Fruit fly (Drosophila melanogaster): Measurements from ENCODE around the gene nis.

- no peak for TF ChIP-seq pan (optimal IDR thresholded peaks at IDR 0.05)
- TF ChIP-seq psq (optimal IDR thresholded peaks at IDR 0.05) = no peak
- TF ChIP-seq Dll (optimal IDR thresholded peaks at IDR 0.05) = no peak
- TF ChIP-seq EcR (GFP tag; optimal IDR thresholded peaks at IDR 0.05) = no peak
- TF ChIP-seq usp (GFP tag; optimal IDR thresholded peaks at IDR 0.05) = no peak
- no peak for TF ChIP-seq CG8478 (optimal IDR thresholded peaks at IDR 0.05)
Observed at dm6 chr2L:1618696-1619095, 31.7 kb upstream of the nis start.

Data from whole organism.